Fruit fly (Drosophila melanogaster) whole organism, prepupa: ENCODE data around the gene Orct2.

Experiments
- Blimp-1 ChIP-seq: fragments of 200-800 bp; sonication (Bioruptor generic); optimal IDR thresholded peaks from 3 replicates; lab custom pipeline; 2017; ENCODE audit warnings: missing biosample characterization, missing genetic modification characterization, mild to moderate bottlenecking, moderate library complexity, missing genetic modification reagents
- CG11902 ChIP-seq: fragments of 200-800 bp; sonication (Bioruptor generic); optimal IDR thresholded peaks from 3 replicates; lab custom pipeline; 2016; ENCODE audit warnings: missing biosample characterization, missing genetic modification characterization
- CG1621 ChIP-seq: fragments of 200-800 bp; sonication (Bioruptor generic); optimal IDR thresholded peaks from 3 replicates; lab custom pipeline; 2018; ENCODE audit warnings: missing biosample characterization, mild to moderate bottlenecking, missing genetic modification characterization
- CG34406 ChIP-seq: fragments of 200-800 bp; sonication (Bioruptor generic); optimal IDR thresholded peaks from 3 replicates; lab custom pipeline; 2016; ENCODE audit warnings: missing biosample characterization, missing genetic modification characterization
- CG6276 ChIP-seq: fragments of 200-800 bp; sonication (Bioruptor generic); optimal IDR thresholded peaks from 2 replicates; lab custom pipeline; 2017; ENCODE audit warnings: missing biosample characterization, mild to moderate bottlenecking, missing genetic modification characterization
- CG6854 ChIP-seq: fragments of 200-800 bp; sonication (Bioruptor generic); optimal IDR thresholded peaks from 2 replicates; lab custom pipeline; 2017; ENCODE audit warnings: missing biosample characterization, mild to moderate bottlenecking, missing genetic modification characterization
- CG7368 ChIP-seq: fragments of 200-800 bp; sonication (Bioruptor generic); optimal IDR thresholded peaks from 3 replicates; lab custom pipeline; 2016; ENCODE audit warnings: missing biosample characterization, missing genetic modification characterization
- Ets21C ChIP-seq: fragments of 200-800 bp; sonication (Bioruptor generic); optimal IDR thresholded peaks from 3 replicates; lab custom pipeline; 2016; ENCODE audit warnings: missing biosample characterization, missing genetic modification characterization
- Gug ChIP-seq: fragments of 200-800 bp; sonication (Bioruptor generic); IDR thresholded peaks from 2 replicates; pipeline ENCODE4 v1.3.6; 2022; ENCODE audit warnings: missing biosample characterization, missing genetic modification characterization
- Lpt ChIP-seq: fragments of 200-800 bp; sonication (Bioruptor generic); optimal IDR thresholded peaks from 3 replicates; lab custom pipeline; 2016; ENCODE audit warnings: missing biosample characterization, missing genetic modification characterization
- OdsH ChIP-seq: fragments of 200-800 bp; sonication (Bioruptor generic); optimal IDR thresholded peaks from 3 replicates; lab custom pipeline; 2016; ENCODE audit warnings: missing biosample characterization, missing genetic modification characterization
- cyc ChIP-seq: fragments of 200-800 bp; sonication (Bioruptor generic); optimal IDR thresholded peaks from 3 replicates; lab custom pipeline; 2016; ENCODE audit warnings: missing biosample characterization, missing genetic modification characterization
- dsx ChIP-seq: fragments of 200-800 bp; optimal IDR thresholded peaks from 3 replicates; lab custom pipeline; 2019; ENCODE audit warnings: missing biosample characterization, mild to moderate bottlenecking, missing genetic modification characterization, moderate library complexity; ENCODE audit not compliant: poor library complexity, severe bottlenecking
- fd59A ChIP-seq: fragments of 200-800 bp; sonication (Bioruptor generic); optimal IDR thresholded peaks from 2 replicates; lab custom pipeline; 2017; ENCODE audit warnings: missing biosample characterization, mild to moderate bottlenecking, missing genetic modification characterization, missing genetic modification reagents

DNA sequence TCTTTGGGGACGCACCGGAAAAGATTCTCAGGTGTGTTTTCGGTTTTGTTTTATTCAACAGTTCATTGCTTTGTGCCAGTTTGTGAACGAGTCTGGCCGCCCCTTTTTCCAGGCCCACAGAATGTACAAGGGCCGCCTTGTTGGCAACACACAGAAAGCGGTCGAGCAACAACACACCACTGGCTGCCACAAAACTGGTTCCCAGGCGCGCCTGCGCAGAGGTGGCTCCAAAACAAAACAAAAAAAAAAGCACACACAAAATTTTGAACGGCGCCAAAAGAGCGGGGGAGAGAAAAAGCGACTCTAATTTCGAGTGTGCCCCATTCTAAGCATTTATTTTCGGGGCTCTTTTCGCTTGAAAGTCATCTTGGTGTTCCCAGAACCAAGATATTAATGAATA, 26.3 kb downstream of the Orct2 start:
- TF ChIP-seq dsx (GFP tag; lab: Kevin White, UChicago) (no peak), Gug (GFP tag; lab: Robert Waterston, UW) (no peak), cyc (GFP tag; lab: Kevin White, UChicago) (no peak), fd59A (GFP tag; lab: Kevin White, UChicago) (no peak), CG6276 (GFP tag; lab: Kevin White, UChicago) (no peak), CG11902 (GFP tag; lab: Kevin White, UChicago) (no peak), OdsH (GFP tag; lab: Kevin White, UChicago) (no peak), Lpt (GFP tag; lab: Kevin White, UChicago) (no peak), Ets21C (GFP tag; lab: Kevin White, UChicago) (no peak), CG1621 (tag; lab: Kevin White, UChicago) (no peak), Blimp-1 (no peak), CG7368 (GFP tag; lab: Kevin White, UChicago) (no peak), CG34406 (GFP tag; lab: Kevin White, UChicago) (no peak), CG6854 (GFP tag; lab: Kevin White, UChicago) (no peak)
